Worm (Caenorhabditis elegans) whole organism, young adult: ENCODE measurements around the gene C18D4.3.

Source experiments
- F37B4.10 ChIP-seq: fragments of 200-800 bp; sonication (Bioruptor generic); IDR thresholded peaks from 2 replicates; pipeline ENCODE4 v1.3.6; 2022; ENCODE audit warnings: missing genetic modification characterization, missing compliant biosample characterization
- F57C9.4 ChIP-seq: sonication (generic microtip); optimal IDR thresholded peaks from 2 replicates; lab custom pipeline; 2017; ENCODE audit warnings: mild to moderate bottlenecking, missing genetic modification characterization, missing compliant biosample characterization
- Y95B8A.8 ChIP-seq: fragments of 200-800 bp; sonication (Bioruptor generic); IDR thresholded peaks from 2 replicates; pipeline ENCODE4 v1.3.6; 2022; ENCODE audit warnings: missing genetic modification reagents, missing genetic modification characterization, missing compliant biosample characterization
- ZK185.1 ChIP-seq: sonication (generic microtip); optimal IDR thresholded peaks from 2 replicates; lab custom pipeline; 2016; ENCODE audit warnings: mild to moderate bottlenecking, missing genetic modification characterization, missing compliant biosample characterization; ENCODE audit not compliant: poor library complexity, severe bottlenecking
- athp-1 ChIP-seq: sonication (generic microtip); optimal IDR thresholded peaks from 2 replicates; lab custom pipeline; 2017; ENCODE audit warnings: mild to moderate bottlenecking, missing genetic modification characterization, missing compliant biosample characterization
- cebp-1 ChIP-seq, 2 experiments: fragments of 200-800 bp in 1 of 2; sonication (Bioruptor generic) in 1 of 2; sonication (generic microtip) in 1 of 2; IDR thresholded peaks in 1 of 2; optimal IDR thresholded peaks in 1 of 2; 2 replicates each; pipeline versions ENCODE4 v1.3.6 to Lab custom; 2017 to 2022; ENCODE audit warnings: missing compliant biosample characterization in 2 of 2, missing genetic modification characterization in 2 of 2, mild to moderate bottlenecking in 1 of 2, missing genetic modification reagents in 1 of 2, moderate library complexity in 1 of 2
- cebp-2 ChIP-seq: fragments of 200-800 bp; sonication (Bioruptor generic); IDR thresholded peaks from 2 replicates; pipeline ENCODE4 v1.3.6; 2022; ENCODE audit warnings: missing genetic modification characterization, missing compliant biosample characterization
- ceh-79 ChIP-seq: sonication (generic microtip); optimal IDR thresholded peaks from 2 replicates; lab custom pipeline; 2017; ENCODE audit warnings: mild to moderate bottlenecking, missing genetic modification characterization, missing compliant biosample characterization
- ceh-91 ChIP-seq: fragments of 200-800 bp; sonication (Bioruptor generic); IDR thresholded peaks from 2 replicates; pipeline ENCODE4 v1.3.6; 2022; ENCODE audit warnings: missing genetic modification reagents, missing genetic modification characterization, missing compliant biosample characterization
- dpff-1 ChIP-seq: sonication (generic microtip); optimal IDR thresholded peaks from 2 replicates; lab custom pipeline; 2017; ENCODE audit warnings: mild to moderate bottlenecking, missing genetic modification characterization, missing compliant biosample characterization
- dpl-1 ChIP-seq: fragments of 150-350 bp; optimal IDR thresholded peaks from 2 replicates; lab custom pipeline; 2014; ENCODE audit warnings: missing biosample characterization, missing genetic modification reagents, missing genetic modification characterization
- efl-1 ChIP-seq: fragments of 150-350 bp; optimal IDR thresholded peaks from 2 replicates; lab custom pipeline; 2014; ENCODE audit warnings: missing biosample characterization, missing genetic modification reagents, missing genetic modification characterization
- egrh-3 ChIP-seq: fragments of 200-800 bp; sonication (Bioruptor generic); IDR thresholded peaks from 2 replicates; pipeline ENCODE4 v1.3.6; 2022; ENCODE audit warnings: missing genetic modification reagents, missing genetic modification characterization, missing compliant biosample characterization
- fkh-3 ChIP-seq: sonication (generic microtip); optimal IDR thresholded peaks from 2 replicates; lab custom pipeline; 2016; ENCODE audit warnings: mild to moderate bottlenecking, missing genetic modification characterization, missing compliant biosample characterization
- hmg-20 ChIP-seq: fragments of 200-800 bp; sonication (Bioruptor generic); IDR thresholded peaks from 2 replicates; pipeline ENCODE4 v1.3.6; 2022; ENCODE audit warnings: missing genetic modification reagents, missing genetic modification characterization, missing compliant biosample characterization
- lsl-1 ChIP-seq: fragments of 200-800 bp; sonication (Bioruptor generic); optimal IDR thresholded peaks from 2 replicates; lab custom pipeline; 2018; ENCODE audit warnings: mild to moderate bottlenecking, missing genetic modification characterization, moderate library complexity, missing compliant biosample characterization
- lsy-27 ChIP-seq: sonication (generic microtip); optimal IDR thresholded peaks from 2 replicates; lab custom pipeline; 2017; ENCODE audit warnings: missing genetic modification characterization, mild to moderate bottlenecking, missing compliant biosample characterization, antibody characterized with exemption, missing genotype, borderline replicate concordance; ENCODE audit not compliant: insufficient read depth
- nhr-179 ChIP-seq: sonication (generic microtip); optimal IDR thresholded peaks from 2 replicates; lab custom pipeline; 2016; ENCODE audit warnings: mild to moderate bottlenecking, missing genetic modification characterization, missing compliant biosample characterization
- pbrm-1 ChIP-seq: fragments of 200-800 bp; sonication (Bioruptor generic); IDR thresholded peaks from 2 replicates; pipeline ENCODE4 v1.3.6; 2022; ENCODE audit warnings: missing genetic modification reagents, missing genetic modification characterization, missing compliant biosample characterization
- rcor-1 ChIP-seq: fragments of 200-800 bp; sonication (Bioruptor generic); IDR thresholded peaks from 2 replicates; pipeline ENCODE4 v1.3.6; 2022; ENCODE audit warnings: missing genetic modification reagents, missing genetic modification characterization, missing compliant biosample characterization
- rpc-1 ChIP-seq, 2 experiments: fragments of 150-350 bp in 1 of 2; sonication (generic microtip) in 1 of 2; optimal IDR thresholded peaks; 2 replicates each; lab custom pipeline; 2014 to 2018; ENCODE audit warnings: missing biosample characterization in 1 of 2, missing genetic modification characterization in 1 of 2, missing genetic modification reagents in 1 of 2, missing genotype in 1 of 2
- sdz-38 ChIP-seq: sonication (generic microtip); optimal IDR thresholded peaks from 2 replicates; lab custom pipeline; 2016; ENCODE audit warnings: missing genotype, missing genetic modification characterization, missing compliant biosample characterization
- snpc-3.4 ChIP-seq: sonication (generic microtip); optimal IDR thresholded peaks from 2 replicates; lab custom pipeline; 2017; ENCODE audit warnings: missing genetic modification characterization, mild to moderate bottlenecking, missing compliant biosample characterization, antibody characterized with exemption, moderate library complexity, missing genotype, missing genetic modification reagents
- ztf-26 ChIP-seq: sonication (generic microtip); optimal IDR thresholded peaks from 2 replicates; lab custom pipeline; 2017; ENCODE audit warnings: missing genetic modification characterization, missing compliant biosample characterization
- ztf-3 ChIP-seq: fragments of 200-800 bp; sonication (Bioruptor generic); optimal IDR thresholded peaks from 2 replicates; lab custom pipeline; 2018; ENCODE audit warnings: mild to moderate bottlenecking, missing genetic modification characterization, missing compliant biosample characterization

The C18D4.3 gene

ce11 chrV:17496071-17496470 lies 36.5 kb downstream of the C18D4.3 start, which contains the start of gene srh-118:
srh-118 (minus strand) TSS chrV:17496171.
- TF ChIP-seq dpl-1 (GFP tag; lab: Kevin White, UChicago) (no peak), ztf-26 (tag; lab: Kevin White, UChicago) (no peak)

ce11 chrV:17493732-17494131 lies 38.9 kb downstream of the C18D4.3 start, which contains the start of gene fbxa-102:
fbxa-102 (minus strand) TSS chrV:17493832.
- TF ChIP-seq cebp-1 (GFP tag; IDR thresholded peaks at IDR 0.05; lab: Robert Waterston, UW) (no peak), cebp-1 (tag; optimal IDR thresholded peaks at IDR 0.05; lab: Kevin White, UChicago) (no peak), F37B4.10 (no peak), ceh-91 (GFP tag; lab: Robert Waterston, UW) (no peak), snpc-3.4 (no peak), F57C9.4 (tag; lab: Kevin White, UChicago) (no peak), Y95B8A.8 (GFP tag; lab: Robert Waterston, UW) (no peak), hmg-20 (no peak), nhr-179 (tag; lab: Kevin White, UChicago) (no peak), fkh-3 (tag; lab: Kevin White, UChicago) (no peak)

- TF ChIP-seq sdz-38 (tag; lab: Kevin White, UChicago) (no peak), ZK185.1 (tag; lab: Kevin White, UChicago) (no peak), rpc-1 (optimal IDR thresholded peaks at IDR 0.05; lab: Kevin White, UChicago) (no peak), rpc-1 (tag; optimal IDR thresholded peaks at IDR 0.05; lab: Kevin White, UChicago) (no peak), ceh-79 (tag; lab: Kevin White, UChicago) (no peak), pbrm-1 (no peak), egrh-3 (GFP tag; lab: Robert Waterston, UW) (no peak), lsl-1 (no peak), dpff-1 (tag; lab: Kevin White, UChicago) (no peak), cebp-2 (no peak), lsy-27 (tag; lab: Kevin White, UChicago) (no peak), F57C9.4 (tag; lab: Kevin White, UChicago) (no peak), rcor-1 (no peak), ztf-3 (GFP tag; lab: Kevin White, UChicago) (no peak), efl-1 (no peak), snpc-3.4 (no peak)
- TF ChIP-seq, all 124 proteins: peak for 0
These were observed 46.6 kb downstream of the C18D4.3 start, which contains the start of gene scl-24 for ce11 chrV:17486034-17486433. scl-24 (plus strand) TSS chrV:17486334.

- TF ChIP-seq hmg-20 (no peak), athp-1 (tag; lab: Kevin White, UChicago) (no peak)
These were observed 47.5 kb downstream of the C18D4.3 start, which contains the start of gene srh-111 for ce11 chrV:17485078-17485477. srh-111 (minus strand) TSS chrV:17485178.
